Fruit fly (Drosophila melanogaster): ENCODE data around the gene CG11843.

DNA sequence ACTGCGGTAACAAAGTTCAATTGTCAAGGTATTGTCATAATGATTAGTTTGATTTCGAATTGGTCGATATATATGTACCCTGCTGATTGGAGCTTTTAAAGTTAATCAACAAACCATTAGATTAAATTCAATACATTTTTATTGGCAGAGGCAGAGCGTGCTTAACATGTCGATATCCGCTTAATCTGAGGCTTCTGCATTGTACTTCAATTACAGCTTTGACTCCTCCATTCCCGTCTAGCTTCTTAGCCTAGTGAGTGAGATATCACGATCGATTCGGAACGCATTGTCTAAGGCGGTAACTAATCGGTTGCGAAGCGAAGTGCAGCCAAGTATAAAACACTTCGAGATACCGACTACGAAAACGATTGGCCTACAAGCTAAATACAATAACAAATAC, 21.6 kb upstream of the CG11843 start, which contains the start of gene Ssl2:
- TF ChIP-seq OdsH (GFP tag; optimal IDR thresholded peaks at IDR 0.05) (no peak), Ets96B (tag; optimal IDR thresholded peaks at IDR 0.05) (no peak), cyc (GFP tag; optimal IDR thresholded peaks at IDR 0.05) (no peak), CG8632 (GFP tag; optimal IDR thresholded peaks at IDR 0.05) (no peak), dac (GFP tag; optimal IDR thresholded peaks at IDR 0.05) (no peak), spab (GFP tag; optimal IDR thresholded peaks at IDR 0.05) (no peak), Hr38 (GFP tag; optimal IDR thresholded peaks at IDR 0.05) (no peak), CG9139 (GFP tag; optimal IDR thresholded peaks at IDR 0.05) (no peak), CG6854 (GFP tag; optimal IDR thresholded peaks at IDR 0.05) (no peak), Hr39 (GFP tag; optimal IDR thresholded peaks at IDR 0.05) (no peak), Blimp-1 (GFP tag; optimal IDR thresholded peaks at IDR 0.05) (no peak)
